Worm (Caenorhabditis elegans) whole organism, late embryonic: ENCODE results near the gene T01B4.3.

Source experiments
- C08G9.2 ChIP-seq: sonication (generic microtip); optimal IDR thresholded peaks from 2 replicates; lab custom pipeline; 2016; ENCODE audit warnings: mild to moderate bottlenecking, missing genetic modification characterization, moderate library complexity, missing compliant biosample characterization
- C38D4.7 ChIP-seq: fragments of 200-800 bp; sonication (Bioruptor generic); optimal IDR thresholded peaks from 2 replicates; lab custom pipeline; 2018; ENCODE audit warnings: mild to moderate bottlenecking, missing genetic modification characterization, moderate library complexity, missing compliant biosample characterization
- F13H6.1 ChIP-seq: sonication (generic microtip); optimal IDR thresholded peaks from 2 replicates; lab custom pipeline; 2016; ENCODE audit warnings: missing genetic modification characterization, missing compliant biosample characterization
- K09A11.1 ChIP-seq: sonication (generic microtip); optimal IDR thresholded peaks from 2 replicates; lab custom pipeline; 2017; ENCODE audit warnings: antibody characterized with exemption, mild to moderate bottlenecking, missing genetic modification characterization, missing compliant biosample characterization; ENCODE audit not compliant: insufficient read depth
- T23F11.4 ChIP-seq: fragments of 200-800 bp; sonication (Bioruptor generic); optimal IDR thresholded peaks from 2 replicates; lab custom pipeline; 2018; ENCODE audit warnings: mild to moderate bottlenecking, missing genetic modification characterization, missing compliant biosample characterization
- Y22D7AL.16 ChIP-seq: sonication (generic microtip); optimal IDR thresholded peaks from 2 replicates; lab custom pipeline; 2016; ENCODE audit warnings: missing genetic modification characterization, missing compliant biosample characterization
- ahr-1 ChIP-seq: sonication (generic microtip); optimal IDR thresholded peaks from 2 replicates; lab custom pipeline; 2016; ENCODE audit warnings: missing genetic modification characterization, missing compliant biosample characterization
- ama-1 ChIP-seq: fragments of 150-350 bp; optimal IDR thresholded peaks from 2 replicates; lab custom pipeline; 2014
- ceh-18 ChIP-seq: sonication (generic microtip); optimal IDR thresholded peaks from 2 replicates; lab custom pipeline; 2016; ENCODE audit warnings: missing genetic modification characterization, missing compliant biosample characterization
- ceh-31 ChIP-seq: sonication (generic microtip); optimal IDR thresholded peaks from 2 replicates; lab custom pipeline; 2016; ENCODE audit warnings: missing genetic modification characterization, missing compliant biosample characterization
- ceh-45 ChIP-seq: fragments of 200-800 bp; sonication (Bioruptor generic); IDR thresholded peaks from 2 replicates; pipeline ENCODE4 v1.3.6; 2022; ENCODE audit warnings: missing genetic modification reagents, missing genetic modification characterization, missing compliant biosample characterization
- ceh-48 ChIP-seq: sonication (generic microtip); optimal IDR thresholded peaks from 2 replicates; lab custom pipeline; 2016; ENCODE audit warnings: missing genetic modification characterization, inconsistent platforms, missing compliant biosample characterization
- ceh-6 ChIP-seq: fragments of 200-800 bp; sonication (Bioruptor generic); optimal IDR thresholded peaks from 2 replicates; lab custom pipeline; 2018; ENCODE audit warnings: mild to moderate bottlenecking, missing genetic modification characterization, missing compliant biosample characterization
- dmd-4 ChIP-seq: sonication (generic microtip); optimal IDR thresholded peaks from 2 replicates; lab custom pipeline; 2016; ENCODE audit warnings: borderline replicate concordance, missing genetic modification characterization, missing compliant biosample characterization
- elt-2 ChIP-seq: sonication (generic microtip); optimal IDR thresholded peaks from 2 replicates; lab custom pipeline; 2016; ENCODE audit warnings: missing genetic modification reagents, missing genetic modification characterization, missing compliant biosample characterization
- elt-4 ChIP-seq: sonication (generic microtip); optimal IDR thresholded peaks from 2 replicates; lab custom pipeline; 2016; ENCODE audit warnings: missing genetic modification characterization, missing compliant biosample characterization
- ets-4 ChIP-seq: sonication (generic microtip); optimal IDR thresholded peaks from 2 replicates; lab custom pipeline; 2016; ENCODE audit warnings: missing genetic modification characterization, missing compliant biosample characterization
- fkh-6 ChIP-seq: sonication (generic microtip); optimal IDR thresholded peaks from 2 replicates; lab custom pipeline; 2016; ENCODE audit warnings: missing genetic modification characterization, missing compliant biosample characterization
- gmeb-2 ChIP-seq: sonication (generic microtip); optimal IDR thresholded peaks from 2 replicates; lab custom pipeline; 2016; ENCODE audit warnings: missing genetic modification characterization, inconsistent platforms, missing compliant biosample characterization
- hlh-6 ChIP-seq: sonication (generic microtip); optimal IDR thresholded peaks from 2 replicates; lab custom pipeline; 2016; ENCODE audit warnings: missing genotype, missing genetic modification characterization, missing compliant biosample characterization
- madf-2 ChIP-seq: sonication (generic microtip); optimal IDR thresholded peaks from 2 replicates; lab custom pipeline; 2017; ENCODE audit warnings: missing genetic modification characterization, missing compliant biosample characterization
- nfya-1 ChIP-seq: sonication (generic microtip); optimal IDR thresholded peaks from 2 replicates; lab custom pipeline; 2017; ENCODE audit warnings: missing genetic modification characterization, mild to moderate bottlenecking, missing compliant biosample characterization, antibody characterized with exemption, moderate library complexity
- npax-4 ChIP-seq: sonication (generic microtip); optimal IDR thresholded peaks from 2 replicates; lab custom pipeline; 2016; ENCODE audit warnings: missing genetic modification characterization, missing compliant biosample characterization
- odd-2 ChIP-seq: sonication (generic microtip); optimal IDR thresholded peaks from 2 replicates; lab custom pipeline; 2017; ENCODE audit warnings: antibody characterized with exemption, mild to moderate bottlenecking, missing genetic modification characterization, missing compliant biosample characterization
- pag-3 ChIP-seq: sonication (generic microtip); optimal IDR thresholded peaks from 2 replicates; lab custom pipeline; 2016; ENCODE audit warnings: missing compliant biosample characterization, missing genetic modification characterization, borderline replicate concordance
- pat-9 ChIP-seq: fragments of 200-800 bp; sonication (Bioruptor generic); optimal IDR thresholded peaks from 2 replicates; lab custom pipeline; 2018; ENCODE audit warnings: mild to moderate bottlenecking, missing genetic modification characterization, moderate library complexity, missing compliant biosample characterization
- pax-1 ChIP-seq: fragments of 150-350 bp; optimal IDR thresholded peaks from 2 replicates; lab custom pipeline; 2014; ENCODE audit warnings: missing biosample characterization, missing genetic modification characterization
- pqm-1 ChIP-seq: sonication (generic microtip); optimal IDR thresholded peaks from 2 replicates; lab custom pipeline; 2016; ENCODE audit warnings: missing genetic modification characterization, missing compliant biosample characterization
- pros-1 ChIP-seq: fragments of 150-350 bp; optimal IDR thresholded peaks from 2 replicates; lab custom pipeline; 2014; ENCODE audit warnings: missing biosample characterization, missing genetic modification reagents, missing genetic modification characterization
- ref-2 ChIP-seq: sonication (generic microtip); optimal IDR thresholded peaks from 2 replicates; lab custom pipeline; 2016; ENCODE audit warnings: missing genetic modification characterization, missing compliant biosample characterization
- rnt-1 ChIP-seq: sonication (generic microtip); optimal IDR thresholded peaks from 2 replicates; lab custom pipeline; 2016; ENCODE audit warnings: missing genetic modification characterization, missing compliant biosample characterization
- sdc-2 ChIP-seq: sonication (generic microtip); optimal IDR thresholded peaks from 2 replicates; lab custom pipeline; 2016; ENCODE audit warnings: missing genotype, missing genetic modification characterization, missing compliant biosample characterization
- sox-2 ChIP-seq: fragments of 200-800 bp; sonication (Bioruptor generic); IDR thresholded peaks from 2 replicates; pipeline ENCODE4 v1.3.6; 2022; ENCODE audit warnings: missing genetic modification reagents, missing genetic modification characterization, missing compliant biosample characterization
- syd-9 ChIP-seq: sonication (generic microtip); optimal IDR thresholded peaks from 2 replicates; lab custom pipeline; 2016; ENCODE audit warnings: mild to moderate bottlenecking, missing genetic modification characterization, moderate library complexity, missing compliant biosample characterization
- tbx-2 ChIP-seq: sonication (generic microtip); optimal IDR thresholded peaks from 2 replicates; lab custom pipeline; 2016; ENCODE audit warnings: missing genetic modification characterization, missing compliant biosample characterization
- unc-3 ChIP-seq, 2 experiments: fragments of 200-800 bp in 1 of 2; sonication (Bioruptor generic) in 1 of 2; sonication (generic microtip) in 1 of 2; conservative IDR thresholded peaks in 1 of 2; optimal IDR thresholded peaks in 1 of 2; 2 replicates each; pipeline versions ENCODE4 v1.3.6 to Lab custom; 2016 to 2022; ENCODE audit warnings: missing compliant biosample characterization in 2 of 2, missing genetic modification characterization in 2 of 2, missing genetic modification reagents in 1 of 2
- unc-42 ChIP-seq: sonication (generic microtip); optimal IDR thresholded peaks from 2 replicates; lab custom pipeline; 2016; ENCODE audit warnings: missing genotype, missing genetic modification characterization, missing compliant biosample characterization
- unc-55 ChIP-seq: sonication (generic microtip); optimal IDR thresholded peaks from 2 replicates; lab custom pipeline; 2017; ENCODE audit warnings: missing biosample characterization, missing genetic modification reagents, missing genetic modification characterization
- zip-5 ChIP-seq: sonication (generic microtip); optimal IDR thresholded peaks from 2 replicates; lab custom pipeline; 2016; ENCODE audit warnings: missing genetic modification characterization, missing compliant biosample characterization
- ztf-16 ChIP-seq: sonication (generic microtip); optimal IDR thresholded peaks from 2 replicates; lab custom pipeline; 2017; ENCODE audit warnings: missing genetic modification characterization, missing compliant biosample characterization

T01B4.3 gene

ce11 chrX:16285151-16285550 lies 32.4 kb downstream of the T01B4.3 start:
- TF ChIP-seq pros-1 (tag; lab: Kevin White, UChicago): no peak
- TF ChIP-seq ama-1 (lab: Kevin White, UChicago): no peak
- no peak for TF ChIP-seq pqm-1 (tag; lab: Kevin White, UChicago)
- no peak for TF ChIP-seq C08G9.2
- no peak for TF ChIP-seq unc-3 (GFP tag; conservative IDR thresholded peaks at IDR 0.05; lab: Robert Waterston, UW)
- no peak for TF ChIP-seq unc-3 (tag; optimal IDR thresholded peaks at IDR 0.05; lab: Kevin White, UChicago)
- TF ChIP-seq ceh-18: no peak
- TF ChIP-seq pat-9 (tag; lab: Kevin White, UChicago): no peak
- TF ChIP-seq, all 69 proteins: peak for 0

ce11 chrX:16283103-16283502 lies 34.4 kb downstream of the T01B4.3 start, which contains the start of gene F52E10.2:
Gene F52E10.2 (minus strand): TSS chrX:16283203.
- TF ChIP-seq K09A11.1 (tag; lab: Kevin White, UChicago) (no peak), ceh-6 (no peak), sdc-2 (tag; lab: Kevin White, UChicago) (no peak), pag-3 (no peak), pax-1 (no peak), pros-1 (tag; lab: Kevin White, UChicago) (no peak), sox-2 (GFP tag; lab: Robert Waterston, UW) (no peak), elt-4 (tag; lab: Kevin White, UChicago) (no peak), tbx-2 (tag; lab: Kevin White, UChicago) (no peak), ceh-48 (tag; lab: Kevin White, UChicago) (no peak), syd-9 (no peak), ceh-45 (GFP tag; lab: Robert Waterston, UW) (no peak), odd-2 (tag; lab: Kevin White, UChicago) (no peak), dmd-4 (tag; lab: Kevin White, UChicago) (no peak), madf-2 (tag; lab: Kevin White, UChicago) (no peak), unc-55 (GFP tag; lab: Kevin White, UChicago) (no peak), nfya-1 (tag; lab: Kevin White, UChicago) (no peak), ets-4 (tag; lab: Kevin White, UChicago) (no peak)

- TF ChIP-seq pat-9 (tag; lab: Kevin White, UChicago): no peak
- no peak for TF ChIP-seq npax-4 (tag; lab: Kevin White, UChicago)
- TF ChIP-seq rnt-1: no peak
- TF ChIP-seq nfya-1 (tag; lab: Kevin White, UChicago): peak; percentile 48
- no peak for TF ChIP-seq fkh-6 (tag; lab: Kevin White, UChicago)
- peak; percentile 8 for TF ChIP-seq ceh-31 (tag; lab: Kevin White, UChicago)
- TF ChIP-seq zip-5 (tag; lab: Kevin White, UChicago): no peak
- no peak for TF ChIP-seq elt-2 (tag; lab: Kevin White, UChicago)
- no peak for TF ChIP-seq hlh-6 (tag; lab: Kevin White, UChicago)
- TF ChIP-seq ceh-6: no peak
- TF ChIP-seq T23F11.4 (GFP tag; lab: Kevin White, UChicago): no peak
- peak; percentile 14 for TF ChIP-seq unc-42 (tag; lab: Kevin White, UChicago)
- TF ChIP-seq gmeb-2 (tag; lab: Kevin White, UChicago): no peak
- TF ChIP-seq ref-2: peak; percentile 1
- TF ChIP-seq syd-9: no peak
- no peak for TF ChIP-seq pag-3
- TF ChIP-seq F13H6.1 (tag; lab: Kevin White, UChicago): no peak
- no peak for TF ChIP-seq C38D4.7 (GFP tag; lab: Kevin White, UChicago)
- no peak for TF ChIP-seq odd-2 (tag; lab: Kevin White, UChicago)
- TF ChIP-seq ztf-16 (tag; lab: Kevin White, UChicago): peak; percentile 14
- no peak for TF ChIP-seq pros-1 (tag; lab: Kevin White, UChicago)
- TF ChIP-seq ama-1 (lab: Kevin White, UChicago): no peak
- no peak for TF ChIP-seq sox-2 (GFP tag; lab: Robert Waterston, UW)
- no peak for TF ChIP-seq dmd-4 (tag; lab: Kevin White, UChicago)
- TF ChIP-seq sdc-2 (tag; lab: Kevin White, UChicago): peak; percentile 38
- TF ChIP-seq Y22D7AL.16 (tag; lab: Kevin White, UChicago): no peak
- TF ChIP-seq tbx-2 (tag; lab: Kevin White, UChicago): peak; percentile 38
- TF ChIP-seq ceh-18: peak; percentile 9
- TF ChIP-seq ahr-1 (tag; lab: Kevin White, UChicago): no peak
Measured at ce11 chrX:16275255-16275813, 42.2 kb downstream of the T01B4.3 start, which contains the start of gene sdc-1. Gene sdc-1 (plus strand): TSS chrX:16275763.
